Fruit fly (Drosophila melanogaster) whole organism, embryonic: ENCODE data around the gene CG5290.

Experiments
- Antp ChIP-seq: fragments of 200-800 bp; sonication (Bioruptor generic); optimal IDR thresholded peaks from 3 replicates; lab custom pipeline; 2016; ENCODE audit warnings: missing biosample characterization, missing genetic modification characterization
- B-H2 ChIP-seq: fragments of 200-800 bp; sonication (Bioruptor generic); optimal IDR thresholded peaks from 2 replicates; lab custom pipeline; 2018; ENCODE audit warnings: missing biosample characterization, mild to moderate bottlenecking, missing genetic modification characterization
- Bgb ChIP-seq: fragments of 200-800 bp; sonication (Bioruptor generic); IDR thresholded peaks from 2 replicates; pipeline ENCODE4 v1.3.6; 2022; ENCODE audit warnings: missing biosample characterization, missing genetic modification characterization; ENCODE audit not compliant: partially characterized antibody
- CG10274 ChIP-seq: fragments of 200-800 bp; sonication (Bioruptor generic); optimal IDR thresholded peaks from 3 replicates; lab custom pipeline; 2017; ENCODE audit warnings: missing biosample characterization, mild to moderate bottlenecking, missing genetic modification characterization
- CG10979 ChIP-seq: fragments of 200-800 bp; sonication (Bioruptor generic); optimal IDR thresholded peaks from 2 replicates; lab custom pipeline; 2018; ENCODE audit warnings: missing biosample characterization, mild to moderate bottlenecking, missing genetic modification characterization, moderate library complexity
- CG12299 ChIP-seq: fragments of 200-800 bp; sonication (Bioruptor generic); optimal IDR thresholded peaks from 2 replicates; lab custom pipeline; 2018; ENCODE audit warnings: missing biosample characterization, mild to moderate bottlenecking, missing genetic modification characterization
- CG13287 ChIP-seq: fragments of 200-800 bp; sonication (Bioruptor generic); IDR thresholded peaks from 2 replicates; pipeline ENCODE4 v1.3.6; 2022; ENCODE audit warnings: missing biosample characterization, missing genetic modification characterization; ENCODE audit not compliant: partially characterized antibody
- CG17328 ChIP-seq: fragments of 200-800 bp; sonication (Bioruptor generic); IDR thresholded peaks from 2 replicates; pipeline ENCODE4 v1.3.6; 2022; ENCODE audit warnings: missing biosample characterization, missing genetic modification characterization
- CG17568 ChIP-seq: fragments of 200-800 bp; sonication (Bioruptor generic); optimal IDR thresholded peaks from 2 replicates; lab custom pipeline; 2018; ENCODE audit warnings: missing biosample characterization, mild to moderate bottlenecking, missing genetic modification characterization, moderate library complexity
- CG1832 ChIP-seq: fragments of 200-800 bp; sonication (Bioruptor generic); optimal IDR thresholded peaks from 2 replicates; lab custom pipeline; 2017; ENCODE audit warnings: missing biosample characterization, mild to moderate bottlenecking, missing genetic modification characterization, inconsistent platforms
- CG2116 ChIP-seq: fragments of 200-800 bp; sonication (Bioruptor generic); optimal IDR thresholded peaks from 3 replicates; lab custom pipeline; 2018; ENCODE audit warnings: missing biosample characterization, mild to moderate bottlenecking, missing genetic modification characterization
- CG30403 ChIP-seq: fragments of 200-800 bp; sonication (Bioruptor generic); optimal IDR thresholded peaks from 3 replicates; lab custom pipeline; 2016; ENCODE audit warnings: missing biosample characterization, missing genetic modification characterization
- CG33213 ChIP-seq: fragments of 200-800 bp; sonication (Bioruptor generic); optimal IDR thresholded peaks from 3 replicates; lab custom pipeline; 2016; ENCODE audit warnings: missing biosample characterization, missing genetic modification characterization
- CG34422 ChIP-seq: fragments of 200-800 bp; sonication (Bioruptor generic); IDR thresholded peaks from 3 replicates; pipeline ENCODE4 v1.3.6; 2022; ENCODE audit warnings: missing biosample characterization, missing genetic modification characterization
- CG4360 ChIP-seq: fragments of 200-800 bp; sonication (Bioruptor generic); IDR thresholded peaks from 2 replicates; pipeline ENCODE4 v1.3.6; 2022; ENCODE audit warnings: missing biosample characterization, missing genetic modification characterization
- CG4854 ChIP-seq: fragments of 200-800 bp; sonication (Bioruptor generic); optimal IDR thresholded peaks from 2 replicates; lab custom pipeline; 2016; ENCODE audit warnings: missing biosample characterization, missing genetic modification characterization, inconsistent platforms
- CG7745 ChIP-seq: fragments of 200-800 bp; sonication (Bioruptor generic); optimal IDR thresholded peaks from 2 replicates; lab custom pipeline; 2018; ENCODE audit warnings: missing biosample characterization, mild to moderate bottlenecking, missing genetic modification characterization, moderate library complexity
- CG8765 ChIP-seq: fragments of 200-800 bp; sonication (Bioruptor generic); IDR thresholded peaks from 2 replicates; pipeline ENCODE4 v1.3.6; 2022; ENCODE audit warnings: missing biosample characterization, missing genetic modification characterization
- CG8944 ChIP-seq: fragments of 200-800 bp; sonication (Bioruptor generic); optimal IDR thresholded peaks from 3 replicates; lab custom pipeline; 2016; ENCODE audit warnings: missing biosample characterization, missing genetic modification characterization
- D19B ChIP-seq: fragments of 200-800 bp; sonication (Bioruptor generic); optimal IDR thresholded peaks from 2 replicates; lab custom pipeline; 2017; ENCODE audit warnings: missing biosample characterization, mild to moderate bottlenecking, missing genetic modification characterization
- Deaf1 ChIP-seq: fragments of 200-800 bp; optimal IDR thresholded peaks from 3 replicates; lab custom pipeline; 2019; ENCODE audit warnings: missing biosample characterization, mild to moderate bottlenecking, missing genetic modification characterization, moderate library complexity
- Fer3 ChIP-seq: fragments of 200-800 bp; sonication (Bioruptor generic); optimal IDR thresholded peaks from 2 replicates; lab custom pipeline; 2018; ENCODE audit warnings: missing biosample characterization, mild to moderate bottlenecking, missing genetic modification characterization, moderate library complexity
- Gug ChIP-seq: fragments of 200-800 bp; sonication (Bioruptor generic); IDR thresholded peaks from 4 replicates; pipeline ENCODE4 v1.3.6; 2022; ENCODE audit warnings: missing biosample characterization, missing genetic modification characterization
- Hr51 ChIP-seq, 2 experiments: fragments of 200-800 bp; sonication (Bioruptor generic); optimal IDR thresholded peaks; 2 replicates in 1 of 2; 3 replicates in 1 of 2; lab custom pipeline; 2016 to 2018; ENCODE audit warnings: missing biosample characterization in 2 of 2, missing genetic modification characterization in 2 of 2, mild to moderate bottlenecking in 1 of 2, moderate library complexity in 1 of 2
- Lpt ChIP-seq: fragments of >200 bp; optimal IDR thresholded peaks from 2 replicates; lab custom pipeline; 2018; ENCODE audit warnings: missing biosample characterization, missing genetic modification characterization
- Med ChIP-seq: fragments of 200-800 bp; sonication (Bioruptor generic); peaks from one replicate; lab custom pipeline; 2016; ENCODE audit warnings: missing biosample characterization, missing genetic modification characterization, mild to moderate bottlenecking, inconsistent platforms, moderate library complexity
- Myb ChIP-seq: fragments of 200-800 bp; sonication (Bioruptor generic); optimal IDR thresholded peaks from 2 replicates; lab custom pipeline; 2016; ENCODE audit warnings: missing biosample characterization, missing genetic modification characterization
- NC2α ChIP-seq: fragments of 200-800 bp; sonication (Bioruptor generic); optimal IDR thresholded peaks from 2 replicates; lab custom pipeline; 2016; ENCODE audit warnings: missing biosample characterization, missing genetic modification characterization
- NC2β ChIP-seq: fragments of 200-800 bp; sonication (Bioruptor generic); optimal IDR thresholded peaks from 2 replicates; lab custom pipeline; 2016; ENCODE audit warnings: missing biosample characterization, missing genetic modification characterization
- Nf-YB ChIP-seq: fragments of 200-800 bp; sonication (Bioruptor generic); optimal IDR thresholded peaks from 3 replicates; lab custom pipeline; 2019; ENCODE audit warnings: missing biosample characterization, mild to moderate bottlenecking, missing genetic modification characterization, moderate library complexity
- Rx ChIP-seq: fragments of 200-800 bp; sonication (Bioruptor generic); IDR thresholded peaks from 2 replicates; pipeline ENCODE4 v1.3.6; 2022; ENCODE audit warnings: missing biosample characterization, missing genetic modification characterization
- Usf ChIP-seq: fragments of 200-800 bp; sonication (Bioruptor generic); optimal IDR thresholded peaks from 2 replicates; lab custom pipeline; 2017; ENCODE audit warnings: missing genotype, missing biosample characterization, missing genetic modification characterization
- ase ChIP-seq: fragments of 200-800 bp; sonication (Bioruptor generic); IDR thresholded peaks from 3 replicates; pipeline ENCODE4 v1.3.6; 2022; ENCODE audit warnings: missing biosample characterization, missing genetic modification characterization
- chm ChIP-seq: fragments of 200-800 bp; sonication (Bioruptor generic); IDR thresholded peaks from 2 replicates; pipeline ENCODE4 v1.3.6; 2022; ENCODE audit warnings: missing biosample characterization, missing genetic modification characterization
- chn ChIP-seq: fragments of 200-800 bp; sonication (Bioruptor generic); optimal IDR thresholded peaks from 2 replicates; lab custom pipeline; 2016; ENCODE audit warnings: missing biosample characterization, missing genetic modification characterization
- ci ChIP-seq: fragments of 200-800 bp; sonication (Bioruptor generic); IDR thresholded peaks from 3 replicates; pipeline ENCODE4 v1.3.6; 2022; ENCODE audit warnings: missing biosample characterization, missing genetic modification characterization
- esg ChIP-seq: fragments of 200-800 bp; sonication (Bioruptor generic); conservative IDR thresholded peaks from 2 replicates; pipeline ENCODE4 v1.3.6; 2022; ENCODE audit warnings: missing biosample characterization, missing genetic modification characterization
- ewg ChIP-seq: fragments of 200-800 bp; sonication (Bioruptor generic); optimal IDR thresholded peaks from 3 replicates; lab custom pipeline; 2017; ENCODE audit warnings: mild to moderate bottlenecking, missing biosample characterization, missing genetic modification reagents, missing genetic modification characterization
- exex ChIP-seq: fragments of 200-800 bp; sonication (Bioruptor generic); optimal IDR thresholded peaks from 4 replicates; lab custom pipeline; 2018; ENCODE audit warnings: missing biosample characterization, mild to moderate bottlenecking, missing genetic modification characterization, moderate library complexity
- fd64A ChIP-seq: fragments of 200-800 bp; sonication (Bioruptor generic); optimal IDR thresholded peaks from 3 replicates; lab custom pipeline; 2018; ENCODE audit warnings: missing biosample characterization, mild to moderate bottlenecking, missing genetic modification characterization
- gt ChIP-seq: fragments of 200-800 bp; sonication (Bioruptor generic); IDR thresholded peaks from 2 replicates; pipeline ENCODE4 v1.3.6; 2022; ENCODE audit warnings: missing biosample characterization, missing genetic modification characterization
- lab ChIP-seq: fragments of 200-800 bp; sonication (Bioruptor generic); optimal IDR thresholded peaks from 3 replicates; lab custom pipeline; 2017; ENCODE audit warnings: missing biosample characterization, missing genetic modification characterization, mild to moderate bottlenecking, moderate library complexity, missing genetic modification reagents
- nau ChIP-seq: fragments of 200-800 bp; sonication (Bioruptor generic); optimal IDR thresholded peaks from 3 replicates; lab custom pipeline; 2017; ENCODE audit warnings: missing biosample characterization, mild to moderate bottlenecking, missing genetic modification characterization, missing genetic modification reagents
- nerfin-2 ChIP-seq: fragments of 200-800 bp; sonication (Bioruptor generic); IDR thresholded peaks from 2 replicates; pipeline ENCODE4 v1.3.6; 2022; ENCODE audit warnings: missing biosample characterization, missing genetic modification characterization; ENCODE audit not compliant: partially characterized antibody
- pum ChIP-seq: fragments of 200-800 bp; sonication (Bioruptor generic); optimal IDR thresholded peaks from 2 replicates; lab custom pipeline; 2016; ENCODE audit warnings: missing biosample characterization, missing genetic modification characterization
- ranshi ChIP-seq: fragments of 200-800 bp; sonication (Bioruptor generic); IDR thresholded peaks from 2 replicates; pipeline ENCODE4 v1.3.6; 2022; ENCODE audit warnings: missing biosample characterization, missing genetic modification characterization
- row ChIP-seq: fragments of 200-800 bp; sonication (Bioruptor generic); IDR thresholded peaks from 3 replicates; pipeline ENCODE4 v1.3.6; 2022; ENCODE audit warnings: missing biosample characterization, missing genetic modification characterization
- sob ChIP-seq: fragments of 200-800 bp; sonication (Bioruptor generic); IDR thresholded peaks from 2 replicates; pipeline ENCODE4 v1.3.6; 2022; ENCODE audit warnings: missing biosample characterization, missing genetic modification characterization
- unpg ChIP-seq: fragments of 200-800 bp; sonication (Bioruptor generic); optimal IDR thresholded peaks from 3 replicates; lab custom pipeline; 2018; ENCODE audit warnings: missing biosample characterization, mild to moderate bottlenecking, missing genetic modification characterization, moderate library complexity
- vnd ChIP-seq: fragments of 200-800 bp; sonication (Bioruptor generic); IDR thresholded peaks from 3 replicates; pipeline ENCODE4 v1.3.6; 2022; ENCODE audit warnings: missing biosample characterization, missing genetic modification characterization; ENCODE audit not compliant: partially characterized antibody

Gene CG5290

DNA sequence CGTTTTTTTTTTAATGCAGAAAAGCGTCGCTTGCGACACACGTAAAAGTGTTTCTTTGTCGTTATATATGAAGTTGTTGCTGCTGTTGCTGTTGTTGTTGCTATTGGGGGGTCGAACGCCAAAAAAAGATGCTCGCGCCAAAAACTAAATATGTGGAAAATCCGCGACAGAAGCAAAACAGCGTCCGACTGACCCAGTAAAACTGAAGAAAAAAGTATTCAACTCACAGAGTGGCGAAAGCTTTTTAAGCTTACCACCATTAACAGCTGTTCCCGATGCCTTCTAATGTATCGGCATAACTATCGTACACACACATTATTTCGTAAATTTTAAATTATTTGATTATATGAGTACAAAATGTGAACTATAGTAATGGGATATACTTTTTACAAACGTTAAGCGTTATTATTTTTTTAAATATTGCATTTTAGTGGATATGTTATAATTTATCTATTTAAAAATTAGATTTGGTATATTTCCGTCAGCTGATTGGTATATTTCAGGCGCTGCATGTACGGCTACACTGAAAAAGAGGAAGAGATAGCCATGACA lies 4.7 kb downstream of the CG5290 start, which contains the start of the genes Prestin and Wdr92 (continued):
- no peak; the same call in 1 of the 2 replicates for TF ChIP-seq ranshi (GFP tag; lab: Robert Waterston, UW)
- no peak; the same call in 1 of the 2 replicates for TF ChIP-seq chm (GFP tag; lab: Robert Waterston, UW)
- TF ChIP-seq Usf (GFP tag; lab: Kevin White, UChicago): no peak
- no peak for TF ChIP-seq chn (GFP tag; lab: Kevin White, UChicago)
- no peak for TF ChIP-seq D19B (GFP tag; lab: Kevin White, UChicago)
- TF ChIP-seq Antp (GFP tag; lab: Kevin White, UChicago): no peak
- no peak for TF ChIP-seq esg (GFP tag; lab: Robert Waterston, UW)
- TF ChIP-seq exex (tag; lab: Kevin White, UChicago): peak; percentile 10
- peak; percentile 94 for TF ChIP-seq Med (GFP tag; lab: Kevin White, UChicago)
- TF ChIP-seq ewg (GFP tag; lab: Kevin White, UChicago): no peak
- TF ChIP-seq Nf-YB (GFP tag; lab: Kevin White, UChicago): no peak
- no peak for TF ChIP-seq CG33213
- no peak for TF ChIP-seq Rx (GFP tag; lab: Robert Waterston, UW)
- peak; percentile 8 for TF ChIP-seq unpg (GFP tag; lab: Kevin White, UChicago)
- TF ChIP-seq CG1832 (GFP tag; lab: Kevin White, UChicago): no peak
- TF ChIP-seq CG34422 (GFP tag; lab: Robert Waterston, UW): peak; percentile 55; the same call in 1 of the 3 replicates
- peak; percentile 56; the same call in 1 of the 2 replicates for TF ChIP-seq nerfin-2 (GFP tag; lab: Robert Waterston, UW)
- peak; percentile 13; the same call in 1 of the 2 replicates for TF ChIP-seq sob (GFP tag; lab: Robert Waterston, UW)
- TF ChIP-seq Fer3 (tag; lab: Kevin White, UChicago): peak; percentile 22
- TF ChIP-seq NC2β (GFP tag; lab: Kevin White, UChicago): no peak
- TF ChIP-seq NC2α: no peak
- no peak for TF ChIP-seq Gug (GFP tag; lab: Robert Waterston, UW)
- no peak for TF ChIP-seq CG8944
- no peak for TF ChIP-seq CG30403
- TF ChIP-seq CG17328 (GFP tag; lab: Robert Waterston, UW): no peak
- TF ChIP-seq CG8765 (GFP tag; lab: Robert Waterston, UW): no peak
- TF ChIP-seq vnd (GFP tag; lab: Robert Waterston, UW): peak; percentile 75
- TF ChIP-seq fd64A (GFP tag; lab: Kevin White, UChicago): no peak
- no peak for TF ChIP-seq CG17568 (GFP tag; lab: Kevin White, UChicago)
- TF ChIP-seq nau (GFP tag; lab: Kevin White, UChicago): peak; percentile 5
- no peak for TF ChIP-seq CG7745
- no peak for TF ChIP-seq gt
- no peak for TF ChIP-seq CG10979 (tag; lab: Kevin White, UChicago)
- TF ChIP-seq CG10274 (GFP tag; lab: Kevin White, UChicago): no peak
- TF ChIP-seq Myb (GFP tag; lab: Kevin White, UChicago): peak; percentile 3
- peak; percentile 48 for TF ChIP-seq CG2116
- peak; percentile 51 for TF ChIP-seq B-H2 (GFP tag; lab: Kevin White, UChicago)
- peak; percentile 69; the same call in 2 of the 3 replicates for TF ChIP-seq ci (GFP tag; lab: Robert Waterston, UW)
- peak; percentile 41 for TF ChIP-seq lab (GFP tag; lab: Kevin White, UChicago)
- TF ChIP-seq ase (GFP tag; lab: Robert Waterston, UW): no peak
- no peak for TF ChIP-seq Hr51 (GFP tag; optimal IDR thresholded peaks at IDR 0.05; lab: Kevin White, UChicago)
- TF ChIP-seq CG4854 (GFP tag; lab: Kevin White, UChicago): no peak
- no peak for TF ChIP-seq CG12299 (tag; lab: Kevin White, UChicago)
- no peak for TF ChIP-seq Lpt
- TF ChIP-seq Bgb: peak; percentile 67
- no peak for TF ChIP-seq pum (GFP tag; lab: Kevin White, UChicago)
- TF ChIP-seq Deaf1: peak; percentile 64
- TF ChIP-seq CG4360 (GFP tag; lab: Robert Waterston, UW): peak; percentile 69
- TF ChIP-seq row: peak; percentile 72
- peak; percentile 90 for TF ChIP-seq CG13287 (GFP tag; lab: Robert Waterston, UW)
